Fruit fly (Drosophila melanogaster) Kc167 (cell line): ENCODE measurements around the gene bark.

Experiments
- Myc ChIP-seq: fragments of >200 bp; optimal IDR thresholded peaks from 2 replicates; lab custom pipeline; 2017; ENCODE audit warnings: missing external identifiers
- Sin3A ChIP-seq: fragments of >200 bp; optimal IDR thresholded peaks from 2 replicates; lab custom pipeline; 2018; ENCODE audit warnings: missing external identifiers
- h ChIP-seq: fragments of >200 bp; optimal IDR thresholded peaks from 3 replicates; lab custom pipeline; 2018; ENCODE audit warnings: missing external identifiers
- insv ChIP-seq: fragments of >200 bp; optimal IDR thresholded peaks from 3 replicates; lab custom pipeline; 2018; ENCODE audit warnings: missing external identifiers
- psq ChIP-seq: fragments of >200 bp; optimal IDR thresholded peaks from 2 replicates; lab custom pipeline; 2017; ENCODE audit warnings: missing external identifiers
- ttk ChIP-seq: sonication (Bioruptor generic); optimal IDR thresholded peaks from 2 replicates; lab custom pipeline; 2017; ENCODE audit warnings: missing external identifiers

bark gene

DNA sequence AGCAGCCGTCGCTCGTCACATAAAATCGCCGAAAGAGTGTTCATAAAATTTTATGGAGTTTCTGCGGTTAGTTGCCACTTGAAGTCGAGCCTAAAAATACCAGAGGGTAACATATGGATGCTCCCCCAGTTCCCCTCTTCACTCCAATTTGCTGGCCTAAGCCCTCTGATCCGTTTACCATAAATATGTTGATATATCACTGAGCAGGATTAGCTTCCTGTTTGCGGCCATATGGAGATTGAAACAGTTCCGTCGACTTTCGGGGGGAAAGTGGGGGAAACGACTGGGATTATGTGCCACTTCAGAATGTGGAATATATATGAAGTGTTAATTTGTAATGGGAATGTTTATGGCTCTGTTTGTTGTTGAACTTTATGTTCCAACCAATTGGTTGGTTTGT lies 27.2 kb downstream of the bark start:
- TF ChIP-seq insv (lab: Kevin White, UChicago): no peak
- no peak for TF ChIP-seq ttk (lab: Kevin White, UChicago)
- no peak for TF ChIP-seq Sin3A (lab: Kevin White, UChicago)
- TF ChIP-seq psq (lab: Kevin White, UChicago): no peak
- TF ChIP-seq Myc (lab: Kevin White, UChicago): no peak
- TF ChIP-seq h (lab: Kevin White, UChicago): no peak

- TF ChIP-seq ttk (lab: Kevin White, UChicago) (no peak), Myc (lab: Kevin White, UChicago) (no peak), h (lab: Kevin White, UChicago) (no peak), Sin3A (lab: Kevin White, UChicago) (no peak), psq (lab: Kevin White, UChicago) (no peak), insv (lab: Kevin White, UChicago) (no peak)
These were observed 31.9 kb downstream of the bark start for dm6 chr2L:3818903-3819302.

dm6 chr2L:3822462-3823065 lies 35.6 kb downstream of the bark start:
- no peak for TF ChIP-seq ttk (lab: Kevin White, UChicago)
- TF ChIP-seq h (lab: Kevin White, UChicago): no peak
- no peak for TF ChIP-seq psq (lab: Kevin White, UChicago)
- TF ChIP-seq Myc (lab: Kevin White, UChicago): no peak
- TF ChIP-seq insv (lab: Kevin White, UChicago): no peak
- no peak for TF ChIP-seq Sin3A (lab: Kevin White, UChicago)

- no peak for TF ChIP-seq ttk (lab: Kevin White, UChicago)
- TF ChIP-seq psq (lab: Kevin White, UChicago): no peak
- TF ChIP-seq insv (lab: Kevin White, UChicago): no peak
- no peak for TF ChIP-seq Myc (lab: Kevin White, UChicago)
- TF ChIP-seq h (lab: Kevin White, UChicago): no peak
- no peak for TF ChIP-seq Sin3A (lab: Kevin White, UChicago)
These were observed 36.9 kb downstream of the bark start for dm6 chr2L:3823835-3824234.

DNA sequence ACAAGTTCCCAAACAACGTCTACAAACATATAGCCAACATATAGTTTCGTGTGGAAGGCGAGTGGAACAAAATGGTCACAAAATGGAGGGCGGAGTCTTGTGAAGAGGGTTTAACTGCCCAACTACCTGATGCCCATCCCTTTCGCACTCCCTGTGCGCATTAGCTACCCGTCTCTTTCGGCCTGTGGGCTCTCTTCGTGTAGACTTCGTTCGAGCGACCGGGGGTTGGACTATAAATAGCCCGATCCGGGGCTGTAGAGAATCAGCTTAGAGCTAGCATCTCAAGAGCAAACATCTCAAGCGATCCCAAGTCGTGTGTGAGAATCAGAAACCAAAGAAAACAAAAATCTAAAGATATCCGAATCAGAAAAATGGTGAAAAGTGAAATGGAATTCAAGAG lies 38.4 kb downstream of the bark start, which contains the start of gene slp1:
Gene slp1, plus strand, starts transcription at position 263 of the 400 bp plus-strand sequence.
- no peak for TF ChIP-seq h (lab: Kevin White, UChicago)

dm6 chr2L:3827406-3828133 lies 40.6 kb downstream of the bark start:
- TF ChIP-seq Sin3A (lab: Kevin White, UChicago): no peak
- TF ChIP-seq Myc (lab: Kevin White, UChicago): no peak
- TF ChIP-seq psq (lab: Kevin White, UChicago): no peak
- no peak for TF ChIP-seq ttk (lab: Kevin White, UChicago)
- TF ChIP-seq insv (lab: Kevin White, UChicago): no peak
- no peak for TF ChIP-seq h (lab: Kevin White, UChicago)

- TF ChIP-seq Sin3A (lab: Kevin White, UChicago) (no peak), psq (lab: Kevin White, UChicago) (no peak), Myc (lab: Kevin White, UChicago) (no peak), h (lab: Kevin White, UChicago) (no peak), ttk (lab: Kevin White, UChicago) (no peak), insv (lab: Kevin White, UChicago) (no peak)
These were observed 42.3 kb downstream of the bark start for dm6 chr2L:3829220-3829619.

dm6 chr2L:3831694-3832093 lies 44.7 kb downstream of the bark start:
- TF ChIP-seq psq (lab: Kevin White, UChicago) (no peak), Sin3A (lab: Kevin White, UChicago) (no peak), Myc (lab: Kevin White, UChicago) (no peak), insv (lab: Kevin White, UChicago) (no peak), ttk (lab: Kevin White, UChicago) (no peak), h (lab: Kevin White, UChicago) (no peak)

DNA sequence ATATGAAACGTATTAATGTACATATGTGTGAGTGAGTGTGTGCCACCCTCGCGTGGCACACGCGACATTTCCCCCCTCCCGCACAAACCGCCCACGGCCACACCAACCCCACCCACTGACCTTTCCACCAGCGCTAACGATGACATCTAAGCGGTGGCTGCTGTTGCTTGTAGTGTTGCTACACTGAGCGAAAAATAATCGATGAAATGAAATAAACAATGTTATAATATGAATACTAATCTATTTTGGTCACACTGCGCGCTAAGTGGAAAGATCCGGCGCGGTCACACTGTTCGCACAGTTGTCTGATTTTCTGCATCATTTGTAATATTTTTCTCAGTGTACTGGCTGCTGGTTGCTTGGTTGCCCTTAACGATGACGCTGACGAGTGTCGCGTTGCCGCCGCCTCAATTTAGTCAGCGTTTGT lies 45.3 kb downstream of the bark start:
- TF ChIP-seq h (lab: Kevin White, UChicago): no peak
- TF ChIP-seq psq (lab: Kevin White, UChicago): no peak
- TF ChIP-seq Sin3A (lab: Kevin White, UChicago): no peak
- TF ChIP-seq Myc (lab: Kevin White, UChicago): no peak
- no peak for TF ChIP-seq ttk (lab: Kevin White, UChicago)

DNA sequence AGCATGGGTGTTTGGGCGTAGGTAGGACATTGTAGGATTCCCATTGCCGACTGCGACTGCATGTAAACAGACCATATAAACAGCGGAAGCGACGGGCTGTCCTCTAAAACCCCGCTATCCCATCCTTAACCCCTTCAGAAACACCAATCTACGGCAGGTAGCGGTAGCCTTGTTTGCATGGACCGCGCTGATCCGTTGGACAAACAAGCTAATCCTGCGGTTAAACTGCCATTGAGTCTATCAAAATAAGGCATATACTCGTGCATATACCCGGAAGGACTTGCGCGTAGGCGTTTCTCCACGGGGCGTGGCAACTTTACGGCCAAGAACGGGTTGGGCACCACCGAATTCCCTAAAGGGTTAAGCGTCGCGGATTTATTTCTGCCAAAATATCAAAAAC lies 47.0 kb downstream of the bark start:
- TF ChIP-seq psq (lab: Kevin White, UChicago) (no peak), insv (lab: Kevin White, UChicago) (no peak), h (lab: Kevin White, UChicago) (no peak), Myc (lab: Kevin White, UChicago) (no peak), ttk (lab: Kevin White, UChicago) (no peak), Sin3A (lab: Kevin White, UChicago) (no peak)

dm6 chr2L:3835221-3835620 lies 48.3 kb downstream of the bark start:
- TF ChIP-seq h (lab: Kevin White, UChicago) (no peak), ttk (lab: Kevin White, UChicago) (no peak), insv (lab: Kevin White, UChicago) (no peak)
